Worm (Caenorhabditis elegans) whole organism, midembryonic: ENCODE measurements around the gene srh-286.

Experiments used
- T22C8.4 ChIP-seq: fragments of 200-800 bp; sonication (Bioruptor generic); IDR thresholded peaks from 2 replicates; pipeline ENCODE4 v1.3.6; 2022; ENCODE audit warnings: missing genetic modification characterization, missing compliant biosample characterization
- cog-1 ChIP-seq: sonication (generic microtip); optimal IDR thresholded peaks from 2 replicates; lab custom pipeline; 2016; ENCODE audit warnings: missing genetic modification characterization, missing compliant biosample characterization
- flt-1 ChIP-seq: fragments of 200-800 bp; sonication (Bioruptor generic); IDR thresholded peaks from 2 replicates; pipeline ENCODE4 v1.3.6; 2022; ENCODE audit warnings: missing genetic modification characterization, missing compliant biosample characterization
- klf-2 ChIP-seq: fragments of 200-800 bp; sonication (Bioruptor generic); conservative IDR thresholded peaks from 2 replicates; pipeline ENCODE4 v1.3.6; 2022; ENCODE audit warnings: missing genetic modification reagents, missing genetic modification characterization, missing compliant biosample characterization
- med-1 ChIP-seq: sonication (generic microtip); optimal IDR thresholded peaks from 2 replicates; lab custom pipeline; 2017; ENCODE audit warnings: missing genetic modification characterization, mild to moderate bottlenecking, missing compliant biosample characterization, antibody characterized with exemption, missing genetic modification reagents; ENCODE audit not compliant: insufficient read depth
- ref-1 ChIP-seq: fragments of 200-800 bp; sonication (Bioruptor generic); conservative IDR thresholded peaks from 2 replicates; pipeline ENCODE4 v1.3.6; 2022; ENCODE audit warnings: missing genetic modification reagents, missing genetic modification characterization, missing compliant biosample characterization
- tab-1 ChIP-seq: fragments of 200-800 bp; sonication (Bioruptor generic); IDR thresholded peaks from 2 replicates; pipeline ENCODE4 v1.3.6; 2022; ENCODE audit warnings: missing genetic modification characterization, missing compliant biosample characterization
- ztf-23 ChIP-seq: fragments of 200-800 bp; sonication (Bioruptor generic); IDR thresholded peaks from 2 replicates; pipeline ENCODE4 v1.3.6; 2022; ENCODE audit warnings: missing genetic modification reagents, missing genetic modification characterization, missing compliant biosample characterization
- ztf-29 ChIP-seq: fragments of 200-800 bp; sonication (Bioruptor generic); IDR thresholded peaks from 2 replicates; pipeline ENCODE4 v1.3.6; 2022; ENCODE audit warnings: missing genetic modification reagents, missing genetic modification characterization, missing compliant biosample characterization

Gene srh-286

DNA sequence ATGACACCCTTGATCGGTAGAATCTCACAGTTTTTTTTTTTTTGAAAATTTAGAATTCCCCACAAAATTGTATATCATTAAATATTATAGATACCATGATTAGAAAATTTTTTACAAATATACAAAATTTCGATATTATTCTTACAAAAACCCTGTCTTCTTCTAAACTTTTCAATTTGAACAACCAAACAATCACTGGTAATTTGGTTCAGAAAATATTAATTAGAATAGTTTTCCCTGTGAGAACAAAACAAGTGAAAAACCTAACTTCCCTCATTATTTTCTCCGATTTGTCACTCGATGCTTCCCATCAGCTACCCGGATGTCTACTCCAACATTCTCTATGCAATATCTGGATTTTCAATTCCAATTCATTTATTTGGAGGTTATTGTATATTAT, 34.0 kb downstream of the srh-286 start, which contains the start of gene srh-296:
TSS of gene srh-296 (plus strand) at position 301 of the 400 bp plus-strand sequence.
- no peak for TF ChIP-seq T22C8.4 (GFP tag; lab: Robert Waterston, UW)
- TF ChIP-seq cog-1 (tag; lab: Kevin White, UChicago): no peak
- TF ChIP-seq klf-2 (GFP tag; lab: Robert Waterston, UW): no peak
- no peak for TF ChIP-seq ztf-29 (GFP tag; lab: Robert Waterston, UW)
- no peak for TF ChIP-seq ztf-23 (GFP tag; lab: Robert Waterston, UW)
- no peak for TF ChIP-seq tab-1 (GFP tag; lab: Robert Waterston, UW)
- TF ChIP-seq ref-1 (GFP tag; lab: Robert Waterston, UW): no peak
- no peak for TF ChIP-seq med-1

DNA sequence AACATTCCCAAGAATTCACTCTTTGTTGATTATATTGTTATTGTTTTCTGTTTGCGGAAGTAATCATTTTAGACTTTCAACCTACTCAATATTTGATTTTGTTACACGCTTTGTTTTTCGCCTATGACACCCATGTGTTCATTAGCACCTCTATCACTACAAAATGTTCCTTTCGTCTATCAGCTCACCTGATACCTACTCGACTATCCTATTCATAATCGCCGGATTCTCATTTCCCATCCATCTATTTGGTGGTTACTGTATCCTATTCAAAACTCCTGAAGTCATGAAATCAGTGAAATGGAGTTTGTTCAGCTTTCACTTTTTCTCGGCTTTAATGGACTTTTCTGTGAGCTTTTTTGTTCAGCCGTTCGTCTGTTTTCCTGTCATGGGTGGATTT, 38.7 kb downstream of the srh-286 start, which contains the start of gene srh-291:
TSS of gene srh-291 (plus strand) at position 301 of the 400 bp plus-strand sequence.
- TF ChIP-seq T22C8.4 (GFP tag; lab: Robert Waterston, UW) (no peak), med-1 (no peak), ref-1 (GFP tag; lab: Robert Waterston, UW) (no peak), ztf-29 (GFP tag; lab: Robert Waterston, UW) (no peak), klf-2 (GFP tag; lab: Robert Waterston, UW) (no peak), ztf-23 (GFP tag; lab: Robert Waterston, UW) (no peak), tab-1 (GFP tag; lab: Robert Waterston, UW) (no peak)

DNA sequence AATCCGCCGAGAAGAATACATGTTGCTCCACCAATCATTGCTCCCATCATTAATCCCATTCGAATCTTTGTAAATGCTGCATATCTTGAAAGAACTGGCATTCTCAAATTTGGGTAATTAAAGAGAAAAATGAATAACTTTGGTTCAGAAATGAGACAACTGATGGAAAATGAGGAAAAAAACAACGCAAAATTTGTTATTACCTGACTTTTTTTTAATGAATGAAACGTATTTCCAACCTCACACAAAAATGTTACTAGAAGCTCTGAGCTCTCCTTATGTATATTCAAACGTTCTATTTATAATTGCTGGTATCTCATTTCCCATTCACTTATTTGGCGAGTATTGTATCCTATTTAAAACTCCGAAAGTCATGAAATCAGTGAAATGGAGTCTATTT, 41.5 kb downstream of the srh-286 start, which contains the start of the genes Y94A7B.11 and srh-292:
TSS of gene Y94A7B.11 (minus strand) at position 101 of the 400 bp plus-strand sequence.
TSS of gene srh-292 (plus strand) at position 251 of the 400 bp plus-strand sequence.
- TF ChIP-seq T22C8.4 (GFP tag; lab: Robert Waterston, UW): no peak
- TF ChIP-seq ref-1 (GFP tag; lab: Robert Waterston, UW): no peak
- no peak for TF ChIP-seq med-1
- no peak for TF ChIP-seq tab-1 (GFP tag; lab: Robert Waterston, UW)
- TF ChIP-seq ztf-23 (GFP tag; lab: Robert Waterston, UW): no peak
- no peak for TF ChIP-seq flt-1 (GFP tag; lab: Robert Waterston, UW)
- TF ChIP-seq ztf-29 (GFP tag; lab: Robert Waterston, UW): no peak
- TF ChIP-seq cog-1 (tag; lab: Kevin White, UChicago): no peak
- no peak for TF ChIP-seq klf-2 (GFP tag; lab: Robert Waterston, UW)

DNA sequence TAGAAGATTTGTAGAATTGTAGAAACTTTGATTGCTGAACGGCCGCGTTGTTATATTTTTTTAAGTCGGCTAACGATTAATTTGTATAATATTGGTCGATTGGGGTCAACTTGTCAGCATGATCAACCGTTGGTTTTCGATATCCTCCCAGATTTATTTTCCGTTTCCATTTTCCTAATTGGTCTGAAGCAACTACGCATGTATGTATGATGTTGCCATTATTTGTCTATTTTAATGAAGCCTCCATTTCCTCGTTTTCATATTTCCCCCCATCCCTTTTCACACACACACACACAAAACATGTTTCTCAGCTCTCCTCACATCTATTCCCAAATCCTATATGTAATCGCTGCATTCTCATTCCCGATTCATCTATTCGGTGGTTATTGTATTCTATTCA, 43.5 kb downstream of the srh-286 start, which contains the start of gene srh-287:
TSS of gene srh-287 (plus strand) at position 301 of the 400 bp plus-strand sequence.
- no peak for TF ChIP-seq T22C8.4 (GFP tag; lab: Robert Waterston, UW)
- no peak for TF ChIP-seq ztf-29 (GFP tag; lab: Robert Waterston, UW)
- no peak for TF ChIP-seq tab-1 (GFP tag; lab: Robert Waterston, UW)
- no peak for TF ChIP-seq ztf-23 (GFP tag; lab: Robert Waterston, UW)
- TF ChIP-seq ref-1 (GFP tag; lab: Robert Waterston, UW): no peak
- TF ChIP-seq cog-1 (tag; lab: Kevin White, UChicago): no peak
- TF ChIP-seq flt-1 (GFP tag; lab: Robert Waterston, UW): no peak
- TF ChIP-seq klf-2 (GFP tag; lab: Robert Waterston, UW): no peak
- TF ChIP-seq med-1: no peak

DNA sequence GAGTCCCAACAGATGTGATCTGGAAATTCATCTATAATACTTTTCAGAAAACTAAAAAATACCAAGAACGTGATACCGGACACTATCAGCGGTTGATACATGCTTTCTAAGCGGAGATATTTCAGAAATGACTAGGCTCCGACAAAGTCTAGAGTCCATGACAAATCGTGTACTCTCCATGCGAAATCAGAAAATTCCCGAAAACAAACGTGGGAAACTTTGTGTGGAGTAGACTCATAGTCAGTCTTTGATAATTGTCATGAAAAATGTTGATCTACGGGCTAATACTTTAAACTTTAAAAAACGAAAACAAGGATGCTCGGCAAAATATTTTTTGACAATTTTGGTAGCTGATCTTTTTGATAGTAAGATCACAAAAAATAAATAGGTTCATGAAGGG, 45.2 kb downstream of the srh-286 start, which contains the start of gene srx-18:
TSS of gene srx-18 (minus strand) at position 101 of the 400 bp plus-strand sequence.
- TF ChIP-seq cog-1 (tag; lab: Kevin White, UChicago) (no peak), flt-1 (GFP tag; lab: Robert Waterston, UW) (no peak), med-1 (no peak), klf-2 (GFP tag; lab: Robert Waterston, UW) (no peak), tab-1 (GFP tag; lab: Robert Waterston, UW) (no peak), ref-1 (GFP tag; lab: Robert Waterston, UW) (no peak), ztf-29 (GFP tag; lab: Robert Waterston, UW) (no peak), T22C8.4 (GFP tag; lab: Robert Waterston, UW) (no peak), ztf-23 (GFP tag; lab: Robert Waterston, UW) (no peak)

DNA sequence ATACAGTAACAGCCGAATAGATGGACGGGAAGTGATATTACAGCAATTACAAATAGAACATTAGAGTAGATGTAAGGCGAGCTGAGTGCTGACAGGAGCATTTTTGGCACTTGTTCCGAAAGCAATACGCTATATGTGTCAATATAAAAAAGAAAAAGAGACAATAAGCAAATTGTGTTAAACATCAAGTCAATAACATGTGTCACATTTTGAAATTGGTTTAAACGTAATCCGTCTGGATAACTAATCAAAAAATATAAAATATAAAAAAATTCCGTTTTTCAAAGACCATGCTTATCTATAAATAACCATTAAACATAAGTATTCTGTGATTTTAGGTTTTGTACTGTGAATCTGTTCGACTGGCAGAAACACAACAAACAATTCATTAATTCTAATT, 48.4 kb downstream of the srh-286 start, which contains the start of gene srh-288:
TSS of gene srh-288 (minus strand) at position 101 of the 400 bp plus-strand sequence.
- TF ChIP-seq T22C8.4 (GFP tag; lab: Robert Waterston, UW) (no peak), ztf-29 (GFP tag; lab: Robert Waterston, UW) (no peak), klf-2 (GFP tag; lab: Robert Waterston, UW) (no peak), ztf-23 (GFP tag; lab: Robert Waterston, UW) (no peak), cog-1 (tag; lab: Kevin White, UChicago) (no peak), flt-1 (GFP tag; lab: Robert Waterston, UW) (no peak), med-1 (no peak)

DNA sequence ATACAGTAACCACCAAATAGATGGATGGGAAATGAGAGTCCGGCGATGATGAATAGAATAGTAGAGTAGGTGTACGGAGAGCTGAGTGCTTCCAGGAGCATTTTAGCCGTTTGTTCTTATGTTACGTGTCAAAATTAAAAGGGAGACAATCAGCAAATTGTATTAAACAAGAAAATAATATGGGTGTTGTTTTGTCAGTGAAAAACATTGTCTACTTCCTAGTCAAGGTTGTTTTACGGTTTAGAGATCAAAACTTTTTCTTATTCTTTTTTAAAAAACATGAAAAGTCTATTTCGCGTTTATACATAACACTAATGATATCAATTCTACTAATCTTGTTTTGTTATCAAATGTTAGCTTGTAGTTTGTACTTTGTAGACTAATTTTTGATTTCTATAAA, 50.0 kb downstream of the srh-286 start, which contains the start of gene srh-289:
TSS of gene srh-289 (minus strand) at position 101 of the 400 bp plus-strand sequence.
- TF ChIP-seq ref-1 (GFP tag; lab: Robert Waterston, UW) (no peak), ztf-29 (GFP tag; lab: Robert Waterston, UW) (no peak), tab-1 (GFP tag; lab: Robert Waterston, UW) (no peak), cog-1 (tag; lab: Kevin White, UChicago) (no peak), flt-1 (GFP tag; lab: Robert Waterston, UW) (no peak), T22C8.4 (GFP tag; lab: Robert Waterston, UW) (no peak), klf-2 (GFP tag; lab: Robert Waterston, UW) (no peak), ztf-23 (GFP tag; lab: Robert Waterston, UW) (no peak)
